Fruit fly (Drosophila melanogaster) whole organism, embryonic: ENCODE results near the gene Ugt301D1.

Experiments used
- B-H1 ChIP-seq: fragments of 200-800 bp; sonication (Bioruptor generic); IDR thresholded peaks from 3 replicates; pipeline ENCODE4 v1.3.6; 2022; ENCODE audit warnings: missing biosample characterization, missing genetic modification characterization
- Bgb ChIP-seq: fragments of 200-800 bp; sonication (Bioruptor generic); IDR thresholded peaks from 2 replicates; pipeline ENCODE4 v1.3.6; 2022; ENCODE audit warnings: missing biosample characterization, missing genetic modification characterization; ENCODE audit not compliant: partially characterized antibody
- CG10274 ChIP-seq: fragments of 200-800 bp; sonication (Bioruptor generic); optimal IDR thresholded peaks from 3 replicates; lab custom pipeline; 2017; ENCODE audit warnings: missing biosample characterization, mild to moderate bottlenecking, missing genetic modification characterization
- CG11723 ChIP-seq: fragments of 200-800 bp; sonication (Bioruptor generic); optimal IDR thresholded peaks from 2 replicates; lab custom pipeline; 2017; ENCODE audit warnings: missing biosample characterization, mild to moderate bottlenecking, missing genetic modification characterization
- CG14860 ChIP-seq: fragments of 200-800 bp; sonication (Bioruptor generic); IDR thresholded peaks from 3 replicates; pipeline ENCODE4 v1.3.6; 2022; ENCODE audit warnings: missing biosample characterization, missing genetic modification characterization; ENCODE audit not compliant: partially characterized antibody
- CG14965 ChIP-seq: fragments of 200-800 bp; sonication (Bioruptor generic); optimal IDR thresholded peaks from 2 replicates; lab custom pipeline; 2016; ENCODE audit warnings: missing biosample characterization, missing genetic modification characterization, borderline replicate concordance
- CG15269 ChIP-seq: fragments of 200-800 bp; sonication (Bioruptor generic); optimal IDR thresholded peaks from 2 replicates; lab custom pipeline; 2018; ENCODE audit warnings: missing biosample characterization, mild to moderate bottlenecking, missing genetic modification characterization, moderate library complexity
- CG1602 ChIP-seq: fragments of 200-800 bp; sonication (Bioruptor generic); optimal IDR thresholded peaks from 3 replicates; lab custom pipeline; 2016; ENCODE audit warnings: missing biosample characterization, missing genetic modification characterization
- CG18619 ChIP-seq: fragments of 200-800 bp; sonication (Bioruptor generic); optimal IDR thresholded peaks from 3 replicates; lab custom pipeline; 2017; ENCODE audit warnings: missing biosample characterization, mild to moderate bottlenecking, missing genetic modification characterization
- CG2129 ChIP-seq: fragments of 200-800 bp; sonication (Bioruptor generic); IDR thresholded peaks from 2 replicates; pipeline ENCODE4 v1.3.6; 2022; ENCODE audit warnings: missing biosample characterization, missing genetic modification characterization; ENCODE audit not compliant: partially characterized antibody
- CG3163 ChIP-seq: fragments of 200-800 bp; sonication (Bioruptor generic); optimal IDR thresholded peaks from 3 replicates; lab custom pipeline; 2016; ENCODE audit warnings: missing biosample characterization, missing genetic modification characterization
- CG3847 ChIP-seq: fragments of 200-800 bp; sonication (Bioruptor generic); IDR thresholded peaks from 2 replicates; pipeline ENCODE4 v1.3.6; 2022; ENCODE audit warnings: missing biosample characterization, missing genetic modification characterization
- CG4360 ChIP-seq: fragments of 200-800 bp; sonication (Bioruptor generic); IDR thresholded peaks from 2 replicates; pipeline ENCODE4 v1.3.6; 2022; ENCODE audit warnings: missing biosample characterization, missing genetic modification characterization
- CG4854 ChIP-seq: fragments of 200-800 bp; sonication (Bioruptor generic); optimal IDR thresholded peaks from 2 replicates; lab custom pipeline; 2016; ENCODE audit warnings: missing biosample characterization, missing genetic modification characterization, inconsistent platforms
- CG6689 ChIP-seq: fragments of 200-800 bp; sonication (Bioruptor generic); IDR thresholded peaks from 2 replicates; pipeline ENCODE4 v1.3.6; 2022; ENCODE audit warnings: missing biosample characterization, missing genetic modification characterization
- CG6765 ChIP-seq: fragments of 200-800 bp; sonication (Bioruptor generic); optimal IDR thresholded peaks from 3 replicates; lab custom pipeline; 2017; ENCODE audit warnings: missing biosample characterization, mild to moderate bottlenecking, missing genetic modification characterization
- D ChIP-seq, 2 experiments: fragments of 200-800 bp in 1 of 2; fragments of >200 bp in 1 of 2; sonication (Bioruptor generic) in 1 of 2; optimal IDR thresholded peaks; 2 replicates in 1 of 2; 3 replicates in 1 of 2; lab custom pipeline; 2017; ENCODE audit warnings: mild to moderate bottlenecking in 1 of 2, missing biosample characterization in 1 of 2, missing genetic modification characterization in 1 of 2, missing genetic modification reagents in 1 of 2
- HmgD ChIP-seq: fragments of 200-800 bp; sonication (Bioruptor generic); optimal IDR thresholded peaks from 3 replicates; lab custom pipeline; 2016; ENCODE audit warnings: missing biosample characterization, missing genetic modification characterization
- MTF-1 ChIP-seq: fragments of 200-800 bp; sonication (Bioruptor generic); optimal IDR thresholded peaks from 2 replicates; lab custom pipeline; 2018; ENCODE audit warnings: missing biosample characterization, mild to moderate bottlenecking, missing genetic modification characterization, borderline replicate concordance
- Max ChIP-seq: fragments of 200-800 bp; sonication (Bioruptor generic); optimal IDR thresholded peaks from 2 replicates; lab custom pipeline; 2016; ENCODE audit warnings: missing biosample characterization, mild to moderate bottlenecking, missing genetic modification characterization
- Med ChIP-seq: fragments of 200-800 bp; sonication (Bioruptor generic); peaks from one replicate; lab custom pipeline; 2016; ENCODE audit warnings: missing biosample characterization, missing genetic modification characterization, mild to moderate bottlenecking, inconsistent platforms, moderate library complexity
- Mes4 ChIP-seq: fragments of 200-800 bp; sonication (Bioruptor generic); optimal IDR thresholded peaks from 2 replicates; lab custom pipeline; 2016; ENCODE audit warnings: missing biosample characterization, missing genetic modification characterization
- Neu2 ChIP-seq: fragments of 200-800 bp; sonication (Bioruptor generic); optimal IDR thresholded peaks from 3 replicates; lab custom pipeline; 2016; ENCODE audit warnings: missing biosample characterization, missing genetic modification characterization, borderline replicate concordance
- Sox102F ChIP-seq: fragments of 200-800 bp; sonication (Bioruptor generic); optimal IDR thresholded peaks from 2 replicates; lab custom pipeline; 2018; ENCODE audit warnings: missing biosample characterization, mild to moderate bottlenecking, missing genetic modification characterization, moderate library complexity
- Sry-δ ChIP-seq: fragments of 200-800 bp; sonication (Bioruptor generic); optimal IDR thresholded peaks from 2 replicates; lab custom pipeline; 2016; ENCODE audit warnings: missing biosample characterization, missing genetic modification characterization
- cato ChIP-seq: fragments of 200-800 bp; sonication (Bioruptor generic); optimal IDR thresholded peaks from 2 replicates; lab custom pipeline; 2016; ENCODE audit warnings: missing biosample characterization, missing genetic modification characterization, borderline replicate concordance
- chm ChIP-seq: fragments of 200-800 bp; sonication (Bioruptor generic); IDR thresholded peaks from 2 replicates; pipeline ENCODE4 v1.3.6; 2022; ENCODE audit warnings: missing biosample characterization, missing genetic modification characterization
- croc ChIP-seq: fragments of 200-800 bp; sonication (Bioruptor generic); conservative IDR thresholded peaks from 3 replicates; pipeline ENCODE4 v1.3.6; 2022; ENCODE audit warnings: missing biosample characterization, missing genetic modification characterization
- danr ChIP-seq: fragments of 200-800 bp; sonication (Bioruptor generic); IDR thresholded peaks from 2 replicates; pipeline ENCODE4 v1.3.6; 2022; ENCODE audit warnings: missing biosample characterization, missing genetic modification characterization
- en ChIP-seq: fragments of 200-800 bp; sonication (Bioruptor generic); optimal IDR thresholded peaks from 2 replicates; lab custom pipeline; 2016; ENCODE audit warnings: missing biosample characterization, missing genetic modification characterization
- eve ChIP-seq, 2 experiments: fragments of >200 bp; optimal IDR thresholded peaks; 2 replicates each; lab custom pipeline; 2017; ENCODE audit warnings: missing biosample characterization in 2 of 2, missing genetic modification characterization in 2 of 2
- fd96Cb ChIP-seq: fragments of 200-800 bp; sonication (Bioruptor generic); optimal IDR thresholded peaks from 2 replicates; lab custom pipeline; 2018; ENCODE audit warnings: missing biosample characterization, mild to moderate bottlenecking, missing genetic modification characterization, moderate library complexity
- gsb ChIP-seq: fragments of 200-800 bp; sonication (Bioruptor generic); IDR thresholded peaks from 2 replicates; pipeline ENCODE4 v1.3.6; 2022; ENCODE audit warnings: missing biosample characterization, missing genetic modification characterization
- h ChIP-seq: fragments of >200 bp; optimal IDR thresholded peaks from 2 replicates; lab custom pipeline; 2017
- her ChIP-seq: fragments of 200-800 bp; sonication (Bioruptor generic); optimal IDR thresholded peaks from 2 replicates; lab custom pipeline; 2016; ENCODE audit warnings: missing biosample characterization, missing genetic modification characterization
- mam ChIP-seq: fragments of 200-800 bp; sonication (Bioruptor generic); optimal IDR thresholded peaks from 3 replicates; lab custom pipeline; 2016; ENCODE audit warnings: missing biosample characterization, missing genetic modification characterization
- mirr ChIP-seq: fragments of 200-800 bp; sonication (Bioruptor generic); optimal IDR thresholded peaks from 3 replicates; lab custom pipeline; 2018; ENCODE audit warnings: missing biosample characterization, mild to moderate bottlenecking, missing genetic modification characterization
- nom ChIP-seq: fragments of 200-800 bp; sonication (Bioruptor generic); optimal IDR thresholded peaks from 2 replicates; lab custom pipeline; 2017; ENCODE audit warnings: missing biosample characterization, missing genetic modification characterization, mild to moderate bottlenecking, moderate library complexity, missing genetic modification reagents
- oc ChIP-seq: fragments of 200-800 bp; sonication (Bioruptor generic); optimal IDR thresholded peaks from 2 replicates; lab custom pipeline; 2018; ENCODE audit warnings: missing biosample characterization, mild to moderate bottlenecking, missing genetic modification characterization, moderate library complexity
- org-1 ChIP-seq: fragments of 200-800 bp; sonication (Bioruptor generic); optimal IDR thresholded peaks from 2 replicates; lab custom pipeline; 2017; ENCODE audit warnings: missing biosample characterization, missing genetic modification characterization
- pb ChIP-seq: fragments of 200-800 bp; sonication (Bioruptor generic); optimal IDR thresholded peaks from 3 replicates; lab custom pipeline; 2016; ENCODE audit warnings: missing biosample characterization, missing genetic modification characterization
- peb ChIP-seq: fragments of 200-800 bp; sonication (Bioruptor generic); IDR thresholded peaks from 2 replicates; pipeline ENCODE4 v1.3.6; 2022; ENCODE audit warnings: missing biosample characterization, missing genetic modification characterization
- pzg ChIP-seq: fragments of 200-800 bp; sonication (Bioruptor generic); optimal IDR thresholded peaks from 3 replicates; lab custom pipeline; 2018; ENCODE audit warnings: missing biosample characterization, mild to moderate bottlenecking, missing genetic modification characterization, moderate library complexity
- run ChIP-seq: fragments of 200-800 bp; sonication (Bioruptor generic); optimal IDR thresholded peaks from 3 replicates; lab custom pipeline; 2018; ENCODE audit warnings: missing biosample characterization, mild to moderate bottlenecking, missing genetic modification characterization
- slou ChIP-seq: fragments of 200-800 bp; sonication (Bioruptor generic); optimal IDR thresholded peaks from 3 replicates; lab custom pipeline; 2016; ENCODE audit warnings: missing biosample characterization, missing genetic modification characterization
- slp2 ChIP-seq: fragments of 200-800 bp; sonication (Bioruptor generic); optimal IDR thresholded peaks from 2 replicates; lab custom pipeline; 2016; ENCODE audit warnings: missing biosample characterization, missing genetic modification characterization
- tap ChIP-seq: fragments of 200-800 bp; optimal IDR thresholded peaks from 3 replicates; lab custom pipeline; 2019; ENCODE audit warnings: missing biosample characterization, mild to moderate bottlenecking, missing genetic modification characterization, moderate library complexity
- tup ChIP-seq: fragments of 200-800 bp; sonication (Bioruptor generic); optimal IDR thresholded peaks from 2 replicates; lab custom pipeline; 2016; ENCODE audit warnings: missing biosample characterization, mild to moderate bottlenecking, missing genetic modification characterization, moderate library complexity
- usp ChIP-seq: fragments of >200 bp; optimal IDR thresholded peaks from 2 replicates; lab custom pipeline; 2017; ENCODE audit warnings: missing biosample characterization, missing genetic modification characterization
- zen ChIP-seq: fragments of 200-800 bp; sonication (Bioruptor generic); optimal IDR thresholded peaks from 3 replicates; lab custom pipeline; 2018; ENCODE audit warnings: missing biosample characterization, mild to moderate bottlenecking, missing genetic modification characterization, moderate library complexity

Gene Ugt301D1

dm6 chr2L:18557965-18558537 is 48.7 kb downstream of the Ugt301D1 start (continued):
- TF ChIP-seq cato: peak; percentile 43
- TF ChIP-seq chm: no peak
- peak; percentile 64 for TF ChIP-seq CG18619
- TF ChIP-seq CG14860: no peak
- peak; percentile 53 for TF ChIP-seq CG1602 (GFP tag; lab: Kevin White, UChicago)
- peak; percentile 30 for TF ChIP-seq CG11723 (GFP tag; lab: Kevin White, UChicago)
- TF ChIP-seq oc: peak; percentile 43
- TF ChIP-seq slp2 (GFP tag; lab: Kevin White, UChicago): no peak
- TF ChIP-seq her (GFP tag; lab: Kevin White, UChicago): no peak
- no peak for TF ChIP-seq mirr
- TF ChIP-seq CG4854 (GFP tag; lab: Kevin White, UChicago): peak; percentile 34
- no peak for TF ChIP-seq CG2129 (GFP tag; lab: Robert Waterston, UW)
- TF ChIP-seq org-1: peak; percentile 57
- peak; percentile 7 for TF ChIP-seq CG10274
- TF ChIP-seq h (lab: Kevin White, UChicago): no peak
- peak; percentile 52; the same call in 1 of the 2 replicates for TF ChIP-seq gsb (GFP tag; lab: Robert Waterston, UW)
- peak; percentile 54; the same call in 2 of the 3 replicates for TF ChIP-seq croc (GFP tag; lab: Robert Waterston, UW)
- no peak for TF ChIP-seq CG4360 (GFP tag; lab: Robert Waterston, UW)
- TF ChIP-seq slou (GFP tag; lab: Kevin White, UChicago): peak; percentile 42
- TF ChIP-seq Med: peak; percentile 82
- TF ChIP-seq fd96Cb (tag; lab: Kevin White, UChicago): peak; percentile 69
- peak; percentile 44 for TF ChIP-seq tup (GFP tag; lab: Kevin White, UChicago)
- no peak for TF ChIP-seq HmgD (GFP tag; lab: Kevin White, UChicago)
- TF ChIP-seq pzg (GFP tag; lab: Kevin White, UChicago): no peak
- peak; percentile 82 for TF ChIP-seq CG15269 (tag; lab: Kevin White, UChicago)
- no peak for TF ChIP-seq en (GFP tag; lab: Kevin White, UChicago)
- TF ChIP-seq usp (GFP tag; lab: Kevin White, UChicago): no peak
- no peak for TF ChIP-seq run (tag; lab: Kevin White, UChicago)
- peak; percentile 19; the same call in 1 of the 2 replicates for TF ChIP-seq peb (GFP tag; lab: Robert Waterston, UW)
- TF ChIP-seq mam (GFP tag; lab: Kevin White, UChicago): peak; percentile 47
- peak; percentile 6 for TF ChIP-seq nom (GFP tag; lab: Kevin White, UChicago)
- no peak for TF ChIP-seq CG14965
- TF ChIP-seq CG3847 (GFP tag; lab: Robert Waterston, UW): peak; percentile 75
- TF ChIP-seq MTF-1 (GFP tag; lab: Kevin White, UChicago): no peak
- TF ChIP-seq tap (tag; lab: Kevin White, UChicago): peak; percentile 43
- peak; percentile 64; the same call in 2 of the 3 replicates for TF ChIP-seq B-H1 (GFP tag; lab: Robert Waterston, UW)
- TF ChIP-seq pb (GFP tag; lab: Kevin White, UChicago): no peak
- TF ChIP-seq D (optimal IDR thresholded peaks at IDR 0.05; lab: Kevin White, UChicago): no peak
- peak; percentile 66 for TF ChIP-seq D (GFP tag; optimal IDR thresholded peaks at IDR 0.05; lab: Kevin White, UChicago)
- TF ChIP-seq danr (GFP tag; lab: Robert Waterston, UW): peak; percentile 61
- TF ChIP-seq CG6765 (GFP tag; lab: Kevin White, UChicago): peak; percentile 57
- TF ChIP-seq Mes4 (GFP tag; lab: Kevin White, UChicago): no peak
- TF ChIP-seq zen (tag; lab: Kevin White, UChicago): no peak
- TF ChIP-seq Sry-δ: no peak
- TF ChIP-seq eve (GFP tag; optimal IDR thresholded peaks at IDR 0.05; lab: Kevin White, UChicago): peak in 1 of 2 experiments; percentile 68
- TF ChIP-seq Sox102F: peak; percentile 87
- TF ChIP-seq Max (GFP tag; lab: Kevin White, UChicago): peak; percentile 53
- TF ChIP-seq Bgb (GFP tag; lab: Robert Waterston, UW): no peak
- no peak for TF ChIP-seq Neu2 (GFP tag; lab: Kevin White, UChicago)
- TF ChIP-seq CG6689 (GFP tag; lab: Robert Waterston, UW): peak; percentile 84
- TF ChIP-seq CG3163 (GFP tag; lab: Kevin White, UChicago): peak; percentile 4
